Fruit fly (Drosophila melanogaster): ENCODE results near the gene Coq4.

Coq4 gene

DNA sequence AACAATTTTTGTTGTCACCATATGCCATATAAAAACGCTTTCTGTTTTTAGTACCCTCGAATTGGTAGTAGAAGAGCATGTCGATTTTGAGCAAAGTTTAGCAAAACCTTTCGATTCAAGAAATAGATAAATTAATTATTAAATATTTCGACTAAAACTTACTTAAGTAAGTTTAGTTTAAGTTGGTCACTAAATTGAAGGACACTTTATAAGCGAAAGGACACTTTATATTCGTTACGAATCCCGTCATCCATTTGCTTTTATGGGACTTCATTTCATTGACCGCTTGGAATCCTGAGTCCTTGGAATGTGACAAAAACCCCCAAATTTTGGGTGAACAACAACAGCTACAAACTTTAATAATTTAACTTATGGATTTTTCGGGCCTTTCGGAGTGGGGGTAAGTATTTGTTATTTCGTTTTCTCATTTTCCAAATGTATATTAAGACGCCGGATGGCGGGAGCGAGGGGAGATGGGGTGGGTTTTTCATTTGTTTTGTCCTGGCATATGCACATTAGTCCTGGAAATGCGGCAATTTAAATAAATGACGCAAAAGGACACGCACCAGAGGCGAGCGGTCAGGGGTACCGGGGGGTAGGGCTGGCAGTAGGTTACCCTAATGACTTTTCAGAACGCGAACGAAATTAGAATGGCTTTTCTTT is 25.6 kb upstream of the Coq4 start (continued):
- TF ChIP-seq CG8765 (GFP tag; IDR thresholded peaks at IDR 0.05) (no peak), gcm (GFP tag; optimal IDR thresholded peaks at IDR 0.05) (no peak), B-H1 (GFP tag; IDR thresholded peaks at IDR 0.05) (peak; percentile 22; the same call in 1 of the 3 replicates), Ravus (GFP tag; IDR thresholded peaks at IDR 0.05) (no peak), Pdp1 (GFP tag; optimal IDR thresholded peaks at IDR 0.05) (no peak), Aef1 (GFP tag; IDR thresholded peaks at IDR 0.05) (no peak), CG32772 (GFP tag; IDR thresholded peaks at IDR 0.05) (no peak), CG10959 (GFP tag; IDR thresholded peaks at IDR 0.05) (no peak), CG34224 (GFP tag; IDR thresholded peaks at IDR 0.05; ENCODE audit: partially characterized antibody) (no peak), CG7987 (GFP tag; optimal IDR thresholded peaks at IDR 0.05) (no peak), seq (GFP tag; IDR thresholded peaks at IDR 0.05) (no peak), pan (optimal IDR thresholded peaks at IDR 0.05) (no peak), pan (GFP tag; optimal IDR thresholded peaks at IDR 0.05 in 1 of 2, IDR thresholded peaks at IDR 0.05 in 1 of 2) (no peak), ttk (GFP tag; IDR thresholded peaks at IDR 0.05) (no peak), sr (GFP tag; IDR thresholded peaks at IDR 0.05) (no peak), lola (GFP tag; optimal IDR thresholded peaks at IDR 0.05) (peak in 1 of 3 experiments; percentile 40), dpn (GFP tag; optimal IDR thresholded peaks at IDR 0.05) (no peak), CG13123 (GFP tag; optimal IDR thresholded peaks at IDR 0.05) (no peak), psq (GFP tag; optimal IDR thresholded peaks at IDR 0.05) (no peak), CG18262 (tag; optimal IDR thresholded peaks at IDR 0.05) (peak; percentile 56), Blimp-1 (GFP tag; optimal IDR thresholded peaks at IDR 0.05) (peak; percentile 44), lmd (GFP tag; IDR thresholded peaks at IDR 0.05) (0 out of 2 replicates have a peak, but pooled peaks have one; percentile 17), Scr (GFP tag; IDR thresholded peaks at IDR 0.05; ENCODE audit: partially characterized antibody) (no peak), CG8924 (tag; optimal IDR thresholded peaks at IDR 0.05) (peak; percentile 5), Myb (GFP tag; optimal IDR thresholded peaks at IDR 0.05) (no peak), aop (GFP tag; IDR thresholded peaks at IDR 0.05) (no peak), Bteb2 (GFP tag; optimal IDR thresholded peaks at IDR 0.05) (no peak), Lhr (GFP tag; optimal IDR thresholded peaks at IDR 0.05) (no peak), crc (GFP tag; optimal IDR thresholded peaks at IDR 0.05) (no peak), otp (GFP tag; IDR thresholded peaks at IDR 0.05) (no peak), tx (GFP tag; optimal IDR thresholded peaks at IDR 0.05) (no peak), CG10654 (GFP tag; optimal IDR thresholded peaks at IDR 0.05) (no peak), CG11696 (GFP tag; IDR thresholded peaks at IDR 0.05) (0 out of 2 replicates have a peak, but pooled peaks have one; percentile 19), Max (GFP tag; optimal IDR thresholded peaks at IDR 0.05) (no peak), usp (GFP tag; optimal IDR thresholded peaks at IDR 0.05) (no peak), Stat92E (GFP tag; optimal IDR thresholded peaks at IDR 0.05) (no peak), CG10366 (GFP tag; IDR thresholded peaks at IDR 0.05) (no peak; the same call in 1 of the 2 replicates), Hsf (GFP tag; optimal IDR thresholded peaks at IDR 0.05) (peak; percentile 9), CG30403 (GFP tag; optimal IDR thresholded peaks at IDR 0.05) (peak; percentile 32), nau (GFP tag; optimal IDR thresholded peaks at IDR 0.05) (no peak), YL-1 (GFP tag; optimal IDR thresholded peaks at IDR 0.05) (no peak), CG7556 (GFP tag; optimal IDR thresholded peaks at IDR 0.05) (peak; percentile 19), scrt (GFP tag; optimal IDR thresholded peaks at IDR 0.05) (no peak), lbe (GFP tag; optimal IDR thresholded peaks at IDR 0.05) (no peak), CG9437 (GFP tag; optimal IDR thresholded peaks at IDR 0.05) (no peak), CG3838 (GFP tag; optimal IDR thresholded peaks at IDR 0.05) (no peak), Doc2 (GFP tag; IDR thresholded peaks at IDR 0.05) (no peak), esg (GFP tag; conservative IDR thresholded peaks at IDR 0.05) (no peak; the same call in 1 of the 2 replicates), Dip2 (GFP tag; IDR thresholded peaks at IDR 0.05) (no peak), CG1233 (GFP tag; optimal IDR thresholded peaks at IDR 0.05) (no peak)
